Fruit fly (Drosophila melanogaster) whole organism, embryonic: Measurements from ENCODE around the gene CG33286.

Experiments used
- Bgb ChIP-seq: fragments of 200-800 bp; sonication (Bioruptor generic); IDR thresholded peaks from 2 replicates; pipeline ENCODE4 v1.3.6; 2022; ENCODE audit warnings: missing biosample characterization, missing genetic modification characterization; ENCODE audit not compliant: partially characterized antibody
- CG10267 ChIP-seq: fragments of 200-800 bp; sonication (Bioruptor generic); optimal IDR thresholded peaks from 2 replicates; lab custom pipeline; 2018; ENCODE audit warnings: missing biosample characterization, mild to moderate bottlenecking, missing genetic modification characterization, moderate library complexity
- CG12769 ChIP-seq: fragments of 200-800 bp; sonication (Bioruptor generic); optimal IDR thresholded peaks from 2 replicates; lab custom pipeline; 2019; ENCODE audit warnings: missing biosample characterization, mild to moderate bottlenecking, missing genetic modification characterization, moderate library complexity
- CG13287 ChIP-seq: fragments of 200-800 bp; sonication (Bioruptor generic); IDR thresholded peaks from 2 replicates; pipeline ENCODE4 v1.3.6; 2022; ENCODE audit warnings: missing biosample characterization, missing genetic modification characterization; ENCODE audit not compliant: partially characterized antibody
- CG13424 ChIP-seq: fragments of 200-800 bp; sonication (Bioruptor generic); optimal IDR thresholded peaks from 2 replicates; lab custom pipeline; 2019; ENCODE audit warnings: missing biosample characterization, mild to moderate bottlenecking, missing genetic modification characterization, moderate library complexity
- CG13624 ChIP-seq: fragments of 200-800 bp; sonication (Bioruptor generic); optimal IDR thresholded peaks from 2 replicates; lab custom pipeline; 2016; ENCODE audit warnings: missing biosample characterization, missing genetic modification characterization
- CG14441 ChIP-seq: fragments of 200-800 bp; sonication (Bioruptor generic); IDR thresholded peaks from 2 replicates; pipeline ENCODE4 v1.3.6; 2022; ENCODE audit warnings: missing biosample characterization, missing genetic modification characterization
- CG17385 ChIP-seq: fragments of 200-800 bp; sonication (Bioruptor generic); optimal IDR thresholded peaks from 3 replicates; lab custom pipeline; 2018; ENCODE audit warnings: missing biosample characterization, mild to moderate bottlenecking, missing genetic modification characterization
- CG17568 ChIP-seq: fragments of 200-800 bp; sonication (Bioruptor generic); optimal IDR thresholded peaks from 2 replicates; lab custom pipeline; 2018; ENCODE audit warnings: missing biosample characterization, mild to moderate bottlenecking, missing genetic modification characterization, moderate library complexity
- CG17612 ChIP-seq: fragments of 200-800 bp; sonication (Bioruptor generic); IDR thresholded peaks from 2 replicates; pipeline ENCODE4 v1.3.6; 2022; ENCODE audit warnings: missing biosample characterization, missing genetic modification characterization
- CG2199 ChIP-seq: fragments of 200-800 bp; sonication (Bioruptor generic); IDR thresholded peaks from 3 replicates; pipeline ENCODE4 v1.3.6; 2022; ENCODE audit warnings: missing biosample characterization, missing genetic modification characterization
- CG30020 ChIP-seq: fragments of 200-800 bp; optimal IDR thresholded peaks from 2 replicates; lab custom pipeline; 2019; ENCODE audit warnings: missing biosample characterization, mild to moderate bottlenecking, missing genetic modification characterization, moderate library complexity
- CG3163 ChIP-seq: fragments of 200-800 bp; sonication (Bioruptor generic); optimal IDR thresholded peaks from 3 replicates; lab custom pipeline; 2016; ENCODE audit warnings: missing biosample characterization, missing genetic modification characterization
- CG32532 ChIP-seq: fragments of 200-800 bp; sonication (Bioruptor generic); IDR thresholded peaks from 2 replicates; pipeline ENCODE4 v1.3.6; 2022; ENCODE audit warnings: missing biosample characterization, missing genetic modification characterization
- CG34224 ChIP-seq: fragments of 200-800 bp; sonication (Bioruptor generic); IDR thresholded peaks from 3 replicates; pipeline ENCODE4 v1.3.6; 2022; ENCODE audit warnings: missing biosample characterization, missing genetic modification characterization; ENCODE audit not compliant: partially characterized antibody
- CG42726 ChIP-seq: fragments of 200-800 bp; sonication (Bioruptor generic); IDR thresholded peaks from 2 replicates; pipeline ENCODE4 v1.3.6; 2022; ENCODE audit warnings: missing biosample characterization, missing genetic modification characterization; ENCODE audit not compliant: partially characterized antibody
- CG4424 ChIP-seq: fragments of 200-800 bp; sonication (Bioruptor generic); optimal IDR thresholded peaks from 3 replicates; lab custom pipeline; 2016; ENCODE audit warnings: missing biosample characterization, missing genetic modification characterization
- CG4730 ChIP-seq: fragments of 200-800 bp; sonication (Bioruptor generic); IDR thresholded peaks from 2 replicates; pipeline ENCODE4 v1.3.6; 2022; ENCODE audit warnings: missing biosample characterization, missing genetic modification characterization
- CG6175 ChIP-seq: fragments of 200-800 bp; sonication (Bioruptor generic); IDR thresholded peaks from 3 replicates; pipeline ENCODE4 v1.3.6; 2022; ENCODE audit warnings: missing biosample characterization, missing genetic modification characterization
- CG7745 ChIP-seq: fragments of 200-800 bp; sonication (Bioruptor generic); optimal IDR thresholded peaks from 2 replicates; lab custom pipeline; 2018; ENCODE audit warnings: missing biosample characterization, mild to moderate bottlenecking, missing genetic modification characterization, moderate library complexity
- CG8359 ChIP-seq: fragments of 200-800 bp; sonication (Bioruptor generic); optimal IDR thresholded peaks from 2 replicates; lab custom pipeline; 2017; ENCODE audit warnings: missing biosample characterization, mild to moderate bottlenecking, missing genetic modification characterization, borderline replicate concordance
- Deaf1 ChIP-seq: fragments of 200-800 bp; optimal IDR thresholded peaks from 3 replicates; lab custom pipeline; 2019; ENCODE audit warnings: missing biosample characterization, mild to moderate bottlenecking, missing genetic modification characterization, moderate library complexity
- Doc3 ChIP-seq: fragments of 200-800 bp; sonication (Bioruptor generic); IDR thresholded peaks from 3 replicates; pipeline ENCODE4 v1.3.6; 2022; ENCODE audit warnings: missing biosample characterization, missing genetic modification characterization; ENCODE audit not compliant: partially characterized antibody
- E2f2 ChIP-seq: fragments of 200-800 bp; sonication (Bioruptor generic); IDR thresholded peaks from 2 replicates; pipeline ENCODE4 v1.3.6; 2022; ENCODE audit warnings: missing biosample characterization, missing genetic modification characterization
- HLH4C ChIP-seq: fragments of 200-800 bp; sonication (Bioruptor generic); IDR thresholded peaks from 3 replicates; pipeline ENCODE4 v1.3.6; 2022; ENCODE audit warnings: missing biosample characterization, missing genetic modification characterization; ENCODE audit not compliant: partially characterized antibody
- Nf-YC ChIP-seq: fragments of 200-800 bp; optimal IDR thresholded peaks from 3 replicates; lab custom pipeline; 2019; ENCODE audit warnings: missing biosample characterization, mild to moderate bottlenecking, missing genetic modification characterization, moderate library complexity
- Sox102F ChIP-seq: fragments of 200-800 bp; sonication (Bioruptor generic); optimal IDR thresholded peaks from 2 replicates; lab custom pipeline; 2018; ENCODE audit warnings: missing biosample characterization, mild to moderate bottlenecking, missing genetic modification characterization, moderate library complexity
- ab ChIP-seq: fragments of 200-800 bp; sonication (Bioruptor generic); optimal IDR thresholded peaks from 2 replicates; lab custom pipeline; 2016; ENCODE audit warnings: missing biosample characterization, missing genetic modification characterization
- ac ChIP-seq: fragments of 200-800 bp; sonication (Bioruptor generic); optimal IDR thresholded peaks from 3 replicates; lab custom pipeline; 2017; ENCODE audit warnings: missing biosample characterization, mild to moderate bottlenecking, missing genetic modification characterization
- chm ChIP-seq: fragments of 200-800 bp; sonication (Bioruptor generic); IDR thresholded peaks from 2 replicates; pipeline ENCODE4 v1.3.6; 2022; ENCODE audit warnings: missing biosample characterization, missing genetic modification characterization
- croc ChIP-seq: fragments of 200-800 bp; sonication (Bioruptor generic); conservative IDR thresholded peaks from 3 replicates; pipeline ENCODE4 v1.3.6; 2022; ENCODE audit warnings: missing biosample characterization, missing genetic modification characterization
- disco-r ChIP-seq: fragments of 200-800 bp; sonication (Bioruptor generic); optimal IDR thresholded peaks from 2 replicates; lab custom pipeline; 2016; ENCODE audit warnings: missing biosample characterization, missing genetic modification characterization
- dpn ChIP-seq, 2 experiments: fragments of 200-800 bp; sonication (Bioruptor generic); optimal IDR thresholded peaks; 3 replicates each; lab custom pipeline; 2016; ENCODE audit warnings: missing biosample characterization in 2 of 2, missing genetic modification characterization in 2 of 2
- fu2 ChIP-seq: fragments of 200-800 bp; sonication (Bioruptor generic); optimal IDR thresholded peaks from 2 replicates; lab custom pipeline; 2016; ENCODE audit warnings: missing biosample characterization, missing genetic modification characterization
- gce ChIP-seq: fragments of 200-800 bp; sonication (Bioruptor generic); IDR thresholded peaks from 3 replicates; pipeline ENCODE4 v1.3.6; 2022; ENCODE audit warnings: missing biosample characterization, missing genetic modification characterization
- gt ChIP-seq: fragments of 200-800 bp; sonication (Bioruptor generic); IDR thresholded peaks from 2 replicates; pipeline ENCODE4 v1.3.6; 2022; ENCODE audit warnings: missing biosample characterization, missing genetic modification characterization
- hbn ChIP-seq: fragments of 200-800 bp; sonication (Bioruptor generic); IDR thresholded peaks from 2 replicates; pipeline ENCODE4 v1.3.6; 2022; ENCODE audit warnings: missing biosample characterization, missing genetic modification characterization; ENCODE audit not compliant: partially characterized antibody
- jigr1 ChIP-seq: fragments of 200-800 bp; sonication (Bioruptor generic); IDR thresholded peaks from 3 replicates; pipeline ENCODE4 v1.3.6; 2022; ENCODE audit warnings: missing biosample characterization, missing genetic modification characterization
- lbe ChIP-seq: fragments of 200-800 bp; sonication (Bioruptor generic); optimal IDR thresholded peaks from 2 replicates; lab custom pipeline; 2016; ENCODE audit warnings: missing biosample characterization, mild to moderate bottlenecking, missing genetic modification characterization
- nerfin-2 ChIP-seq: fragments of 200-800 bp; sonication (Bioruptor generic); IDR thresholded peaks from 2 replicates; pipeline ENCODE4 v1.3.6; 2022; ENCODE audit warnings: missing biosample characterization, missing genetic modification characterization; ENCODE audit not compliant: partially characterized antibody
- org-1 ChIP-seq: fragments of 200-800 bp; sonication (Bioruptor generic); optimal IDR thresholded peaks from 2 replicates; lab custom pipeline; 2017; ENCODE audit warnings: missing biosample characterization, missing genetic modification characterization
- pnt ChIP-seq: fragments of 200-800 bp; sonication (Bioruptor generic); optimal IDR thresholded peaks from 3 replicates; lab custom pipeline; 2016; ENCODE audit warnings: missing biosample characterization, missing genetic modification characterization
- salm ChIP-seq: fragments of 200-800 bp; sonication (Bioruptor generic); optimal IDR thresholded peaks from 2 replicates; lab custom pipeline; 2018; ENCODE audit warnings: missing biosample characterization, mild to moderate bottlenecking, missing genetic modification characterization
- sna ChIP-seq: fragments of 200-800 bp; sonication (Bioruptor generic); IDR thresholded peaks from 2 replicates; pipeline ENCODE4 v1.3.6; 2022; ENCODE audit warnings: missing biosample characterization, missing genetic modification characterization; ENCODE audit not compliant: partially characterized antibody
- tin ChIP-seq: fragments of 200-800 bp; sonication (Bioruptor generic); optimal IDR thresholded peaks from 3 replicates; lab custom pipeline; 2016; ENCODE audit warnings: missing biosample characterization, missing genetic modification characterization
- twi ChIP-seq: fragments of 200-800 bp; optimal IDR thresholded peaks from 2 replicates; lab custom pipeline; 2019; ENCODE audit warnings: missing biosample characterization, mild to moderate bottlenecking, missing genetic modification characterization, moderate library complexity
- zen2 ChIP-seq: fragments of 200-800 bp; sonication (Bioruptor generic); IDR thresholded peaks from 3 replicates; pipeline ENCODE4 v1.3.6; 2022; ENCODE audit warnings: missing biosample characterization, missing genetic modification characterization; ENCODE audit not compliant: partially characterized antibody

Gene CG33286

dm6 chr3L:20950136-20950499 is 24.4 kb downstream of the CG33286 start (continued):
- TF ChIP-seq CG10267 (tag; lab: Kevin White, UChicago) (peak; percentile 69), fu2 (no peak), CG4730 (no peak), pnt (peak; percentile 11), twi (tag; lab: Kevin White, UChicago) (peak; percentile 50), ac (no peak)

DNA sequence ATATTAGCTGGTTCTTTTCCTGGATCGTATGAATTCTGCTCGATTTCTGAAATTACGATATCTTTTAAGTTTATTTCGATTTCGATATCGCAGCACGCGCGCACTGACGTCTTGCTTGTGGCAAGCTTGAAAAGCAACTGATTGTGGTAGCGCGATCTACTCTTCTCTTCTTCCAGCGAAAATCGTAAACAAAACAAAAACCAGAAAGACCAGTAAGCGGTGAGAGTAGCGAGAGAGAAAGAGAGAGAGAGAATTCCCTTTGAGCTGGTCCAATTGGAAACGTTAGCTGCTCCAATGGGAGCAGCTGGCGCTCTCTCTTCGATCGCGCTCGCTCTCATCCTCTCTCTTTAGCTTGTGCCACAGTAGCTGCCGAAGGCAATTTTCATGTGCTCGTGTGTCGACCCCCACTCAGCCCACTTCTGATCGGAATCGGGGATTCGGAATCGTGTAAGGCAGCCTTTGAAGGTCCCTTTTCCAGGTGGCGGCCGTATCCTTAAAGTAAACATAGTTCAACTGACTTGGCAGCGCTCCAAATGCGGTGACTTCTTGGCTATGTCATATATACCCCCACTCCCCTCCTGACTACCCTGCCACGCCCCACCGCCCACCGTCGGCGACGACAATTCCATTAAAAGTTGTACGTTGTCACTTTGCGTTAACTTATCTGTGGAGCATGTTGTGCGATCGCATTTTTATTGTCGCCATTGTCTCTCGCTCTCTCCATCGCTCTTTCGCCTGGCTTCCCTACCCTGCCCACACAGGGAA is 24.9 kb downstream of the CG33286 start, which contains the start of gene fng:
Gene fng, minus strand, starts transcription at position 142 of the 765 bp plus-strand sequence.
- TF ChIP-seq CG42726 (peak; percentile 49; the same call in 1 of the 2 replicates), HLH4C (peak; percentile 57; the same call in 2 of the 3 replicates), hbn (GFP tag; lab: Robert Waterston, UW) (peak; percentile 50; the same call in 1 of the 2 replicates), gce (GFP tag; lab: Robert Waterston, UW) (peak; percentile 57; the same call in 1 of the 3 replicates), CG2199 (GFP tag; lab: Robert Waterston, UW) (peak; percentile 45; the same call in 1 of the 3 replicates), CG14441 (GFP tag; lab: Robert Waterston, UW) (peak; percentile 17; the same call in 1 of the 2 replicates), salm (tag; lab: Kevin White, UChicago) (no peak), CG8359 (peak; percentile 21), Sox102F (GFP tag; lab: Kevin White, UChicago) (no peak), CG13624 (GFP tag; lab: Kevin White, UChicago) (no peak), ab (GFP tag; lab: Kevin White, UChicago) (no peak), gt (GFP tag; lab: Robert Waterston, UW) (no peak), zen2 (GFP tag; lab: Robert Waterston, UW) (peak; percentile 76), CG32532 (GFP tag; lab: Robert Waterston, UW) (peak; percentile 66; the same call in 1 of the 2 replicates), CG6175 (peak; percentile 59; the same call in 1 of the 3 replicates), nerfin-2 (GFP tag; lab: Robert Waterston, UW) (no peak), CG12769 (peak; percentile 43), CG7745 (tag; lab: Kevin White, UChicago) (peak; percentile 10), jigr1 (GFP tag; lab: Robert Waterston, UW) (no peak), Nf-YC (tag; lab: Kevin White, UChicago) (peak; percentile 88), sna (peak; percentile 25; the same call in 1 of the 2 replicates), CG17612 (GFP tag; lab: Robert Waterston, UW) (no peak), CG17568 (GFP tag; lab: Kevin White, UChicago) (no peak), Doc3 (GFP tag; lab: Robert Waterston, UW) (peak; percentile 49; the same call in 2 of the 3 replicates), tin (no peak), CG30020 (tag; lab: Kevin White, UChicago) (no peak), CG4424 (GFP tag; lab: Kevin White, UChicago) (peak; percentile 10), Bgb (GFP tag; lab: Robert Waterston, UW) (peak; percentile 38; the same call in 1 of the 2 replicates), lbe (GFP tag; lab: Kevin White, UChicago) (peak; percentile 40), CG34224 (GFP tag; lab: Robert Waterston, UW) (peak; percentile 78), CG17385 (peak; percentile 51), croc (GFP tag; lab: Robert Waterston, UW) (no peak), org-1 (GFP tag; lab: Kevin White, UChicago) (no peak), disco-r (no peak), CG3163 (GFP tag; lab: Kevin White, UChicago) (peak; percentile 89), E2f2 (GFP tag; lab: Robert Waterston, UW) (0 out of 2 replicates have a peak, but pooled peaks have one; percentile 4), CG13424 (no peak), CG13287 (GFP tag; lab: Robert Waterston, UW) (peak; percentile 67), dpn (GFP tag; optimal IDR thresholded peaks at IDR 0.05; lab: Kevin White, UChicago) (no peak), chm (GFP tag; lab: Robert Waterston, UW) (peak; percentile 66), Deaf1 (tag; lab: Kevin White, UChicago) (peak; percentile 91)
